Worm (Caenorhabditis elegans) whole organism, young adult: ENCODE measurements around the gene F56C3.9.

Experiments used
- B0336.3 ChIP-seq: fragments of 200-800 bp; sonication (Bioruptor generic); IDR thresholded peaks from 2 replicates; pipeline ENCODE4 v1.3.6; 2022; ENCODE audit warnings: missing genetic modification characterization, missing compliant biosample characterization
- attf-6 ChIP-seq: fragments of 200-800 bp; sonication (Bioruptor generic); IDR thresholded peaks from 2 replicates; pipeline ENCODE4 v1.3.6; 2022; ENCODE audit warnings: missing genetic modification reagents, missing genetic modification characterization, missing compliant biosample characterization

- TF ChIP-seq B0336.3 (GFP tag; lab: Robert Waterston, UW) (no peak), attf-6 (GFP tag; lab: Robert Waterston, UW) (no peak)
Observed at ce11 chrX:1397516-1397915, 3.7 kb upstream of the F56C3.9 start, which contains the start of gene H39E20.1.
